Fruit fly (Drosophila melanogaster) whole organism, embryonic: ENCODE data around the gene Cyp1.
A peak's percentile ranks its signal among the peaks of the same experiment; 100 is the strongest.

Experiments used
- Aef1 ChIP-seq: fragments of 200-800 bp; sonication (Bioruptor generic); IDR thresholded peaks from 3 replicates; pipeline ENCODE4 v1.3.6; 2022; ENCODE audit warnings: missing biosample characterization, missing genetic modification characterization
- Bdp1 ChIP-seq: fragments of 200-800 bp; sonication (Bioruptor generic); optimal IDR thresholded peaks from 3 replicates; lab custom pipeline; 2016; ENCODE audit warnings: missing biosample characterization, missing genetic modification characterization
- CG10654 ChIP-seq: fragments of 200-800 bp; sonication (Bioruptor generic); optimal IDR thresholded peaks from 2 replicates; lab custom pipeline; 2016; ENCODE audit warnings: missing biosample characterization, missing genetic modification characterization
- CG12942 ChIP-seq: fragments of 200-800 bp; sonication (Bioruptor generic); optimal IDR thresholded peaks from 3 replicates; lab custom pipeline; 2016; ENCODE audit warnings: missing biosample characterization, missing genetic modification characterization
- CG13775 ChIP-seq: fragments of 200-800 bp; sonication (Bioruptor generic); optimal IDR thresholded peaks from 3 replicates; lab custom pipeline; 2017; ENCODE audit warnings: missing biosample characterization, mild to moderate bottlenecking, missing genetic modification characterization
- CG14667 ChIP-seq: fragments of 200-800 bp; sonication (Bioruptor generic); IDR thresholded peaks from 2 replicates; pipeline ENCODE4 v1.3.6; 2022; ENCODE audit warnings: missing biosample characterization, missing genetic modification characterization
- CG16813 ChIP-seq: fragments of 200-800 bp; sonication (Bioruptor generic); IDR thresholded peaks from 3 replicates; pipeline ENCODE4 v1.3.6; 2022; ENCODE audit warnings: missing biosample characterization, missing genetic modification characterization; ENCODE audit not compliant: partially characterized antibody
- CG17186 ChIP-seq: fragments of 200-800 bp; sonication (Bioruptor generic); optimal IDR thresholded peaks from 3 replicates; lab custom pipeline; 2017; ENCODE audit warnings: missing biosample characterization, missing genetic modification reagents, missing genetic modification characterization
- CG17829 ChIP-seq: fragments of 200-800 bp; optimal IDR thresholded peaks from 2 replicates; lab custom pipeline; 2019; ENCODE audit warnings: missing biosample characterization, mild to moderate bottlenecking, missing genetic modification characterization, moderate library complexity
- CG2199 ChIP-seq: fragments of 200-800 bp; sonication (Bioruptor generic); IDR thresholded peaks from 3 replicates; pipeline ENCODE4 v1.3.6; 2022; ENCODE audit warnings: missing biosample characterization, missing genetic modification characterization
- CG3065 ChIP-seq: fragments of 200-800 bp; sonication (Bioruptor generic); optimal IDR thresholded peaks from 2 replicates; lab custom pipeline; 2016; ENCODE audit warnings: missing biosample characterization, missing genetic modification characterization
- CG34422 ChIP-seq: fragments of 200-800 bp; sonication (Bioruptor generic); IDR thresholded peaks from 3 replicates; pipeline ENCODE4 v1.3.6; 2022; ENCODE audit warnings: missing biosample characterization, missing genetic modification characterization
- CG42726 ChIP-seq: fragments of 200-800 bp; sonication (Bioruptor generic); IDR thresholded peaks from 2 replicates; pipeline ENCODE4 v1.3.6; 2022; ENCODE audit warnings: missing biosample characterization, missing genetic modification characterization; ENCODE audit not compliant: partially characterized antibody
- CG5953 ChIP-seq: fragments of 200-800 bp; sonication (Bioruptor generic); IDR thresholded peaks from 2 replicates; pipeline ENCODE4 v1.3.6; 2022; ENCODE audit warnings: missing biosample characterization, missing genetic modification characterization
- CG7839 ChIP-seq: fragments of 200-800 bp; sonication (Bioruptor generic); optimal IDR thresholded peaks from 3 replicates; lab custom pipeline; 2018; ENCODE audit warnings: missing biosample characterization, mild to moderate bottlenecking, missing genetic modification characterization, moderate library complexity
- CG8765 ChIP-seq: fragments of 200-800 bp; sonication (Bioruptor generic); IDR thresholded peaks from 2 replicates; pipeline ENCODE4 v1.3.6; 2022; ENCODE audit warnings: missing biosample characterization, missing genetic modification characterization
- CHES-1-like ChIP-seq: fragments of 200-800 bp; sonication (Bioruptor generic); optimal IDR thresholded peaks from 2 replicates; lab custom pipeline; 2016; ENCODE audit warnings: missing biosample characterization, missing genetic modification characterization
- Dad ChIP-seq: fragments of 200-800 bp; sonication (Bioruptor generic); optimal IDR thresholded peaks from 3 replicates; lab custom pipeline; 2016; ENCODE audit warnings: missing biosample characterization, missing genetic modification characterization
- Dll ChIP-seq: fragments of 200-800 bp; sonication (Bioruptor generic); IDR thresholded peaks from 4 replicates; pipeline ENCODE4 v1.3.6; 2022; ENCODE audit warnings: missing biosample characterization, missing genetic modification characterization; ENCODE audit not compliant: partially characterized antibody
- Dref ChIP-seq: fragments of 200-800 bp; sonication (Bioruptor generic); IDR thresholded peaks from 2 replicates; pipeline ENCODE4 v1.3.6; 2022; ENCODE audit warnings: missing biosample characterization, missing genetic modification characterization
- E2f2 ChIP-seq: fragments of 200-800 bp; sonication (Bioruptor generic); IDR thresholded peaks from 2 replicates; pipeline ENCODE4 v1.3.6; 2022; ENCODE audit warnings: missing biosample characterization, missing genetic modification characterization
- Gsc ChIP-seq: fragments of 200-800 bp; sonication (Bioruptor generic); IDR thresholded peaks from 2 replicates; pipeline ENCODE4 v1.3.6; 2022; ENCODE audit warnings: missing biosample characterization, missing genetic modification characterization
- Hand ChIP-seq: fragments of 200-800 bp; sonication (Bioruptor generic); optimal IDR thresholded peaks from 2 replicates; lab custom pipeline; 2017; ENCODE audit warnings: mild to moderate bottlenecking, missing biosample characterization, missing genetic modification reagents, missing genetic modification characterization
- Hr39 ChIP-seq: fragments of >200 bp; optimal IDR thresholded peaks from 2 replicates; lab custom pipeline; 2017
- MBD-R2 ChIP-seq: fragments of 200-800 bp; sonication (Bioruptor generic); IDR thresholded peaks from 2 replicates; pipeline ENCODE4 v1.3.6; 2022; ENCODE audit warnings: missing biosample characterization, missing genetic modification characterization
- Med ChIP-seq: fragments of 200-800 bp; sonication (Bioruptor generic); peaks from one replicate; lab custom pipeline; 2016; ENCODE audit warnings: missing biosample characterization, missing genetic modification characterization, mild to moderate bottlenecking, inconsistent platforms, moderate library complexity
- NFAT ChIP-seq: fragments of 200-800 bp; sonication (Bioruptor generic); IDR thresholded peaks from 2 replicates; pipeline ENCODE4 v1.3.6; 2022; ENCODE audit warnings: missing biosample characterization, missing genetic modification characterization
- Oaz ChIP-seq: fragments of 200-800 bp; sonication (Bioruptor generic); IDR thresholded peaks from 2 replicates; pipeline ENCODE4 v1.3.6; 2022; ENCODE audit warnings: missing biosample characterization, missing genetic modification characterization
- Pdp1 ChIP-seq, 2 experiments: fragments of 200-800 bp; sonication (Bioruptor generic); optimal IDR thresholded peaks; 3 replicates each; lab custom pipeline; 2016; ENCODE audit warnings: missing biosample characterization in 2 of 2, missing genetic modification characterization in 2 of 2, mild to moderate bottlenecking in 1 of 2, moderate library complexity in 1 of 2
- Sry-δ ChIP-seq: fragments of 200-800 bp; sonication (Bioruptor generic); optimal IDR thresholded peaks from 2 replicates; lab custom pipeline; 2016; ENCODE audit warnings: missing biosample characterization, missing genetic modification characterization
- Stat92E ChIP-seq, 3 experiments: fragments of >200 bp in 2 of 3; fragments of 200-800 bp in 1 of 3; sonication (Bioruptor generic) in 1 of 3; optimal IDR thresholded peaks; 2 replicates each; lab custom pipeline; 2017 to 2019; ENCODE audit warnings: missing biosample characterization in 3 of 3, missing genetic modification characterization in 3 of 3, mild to moderate bottlenecking in 1 of 3, moderate library complexity in 1 of 3
- Trl ChIP-seq, 3 experiments: fragments of >200 bp in 2 of 3; fragments of 200-800 bp in 1 of 3; sonication (Bioruptor generic) in 1 of 3; optimal IDR thresholded peaks; 2 replicates in 1 of 3; 3 replicates in 2 of 3; lab custom pipeline; 2016 to 2017; ENCODE audit warnings: missing biosample characterization in 1 of 3, missing genetic modification characterization in 1 of 3
- aop ChIP-seq: fragments of 200-800 bp; sonication (Bioruptor generic); IDR thresholded peaks from 2 replicates; pipeline ENCODE4 v1.3.6; 2022; ENCODE audit warnings: missing biosample characterization, missing genetic modification characterization
- cad ChIP-seq: fragments of >200 bp; optimal IDR thresholded peaks from 2 replicates; lab custom pipeline; 2017; ENCODE audit warnings: missing biosample characterization, missing genetic modification characterization
- cas ChIP-seq: fragments of 200-800 bp; sonication (Bioruptor generic); IDR thresholded peaks from 2 replicates; pipeline ENCODE4 v1.3.6; 2022; ENCODE audit warnings: missing biosample characterization, missing genetic modification characterization
- chinmo ChIP-seq: fragments of 200-800 bp; sonication (Bioruptor generic); IDR thresholded peaks from 4 replicates; pipeline ENCODE4 v1.3.6; 2022; ENCODE audit warnings: missing biosample characterization, missing genetic modification characterization; ENCODE audit not compliant: partially characterized antibody
- ci ChIP-seq: fragments of 200-800 bp; sonication (Bioruptor generic); IDR thresholded peaks from 3 replicates; pipeline ENCODE4 v1.3.6; 2022; ENCODE audit warnings: missing biosample characterization, missing genetic modification characterization
- corto ChIP-seq: fragments of 200-800 bp; sonication (Bioruptor generic); optimal IDR thresholded peaks from 2 replicates; lab custom pipeline; 2016; ENCODE audit warnings: missing biosample characterization, mild to moderate bottlenecking, missing genetic modification characterization, moderate library complexity
- gem ChIP-seq: fragments of 200-800 bp; sonication (Bioruptor generic); optimal IDR thresholded peaks from 2 replicates; lab custom pipeline; 2019; ENCODE audit warnings: missing biosample characterization, mild to moderate bottlenecking, missing genetic modification characterization, moderate library complexity
- inv ChIP-seq: fragments of 200-800 bp; sonication (Bioruptor generic); IDR thresholded peaks from 2 replicates; pipeline ENCODE4 v1.3.6; 2022; ENCODE audit warnings: missing biosample characterization, missing genetic modification characterization; ENCODE audit not compliant: partially characterized antibody
- jigr1 ChIP-seq: fragments of 200-800 bp; sonication (Bioruptor generic); IDR thresholded peaks from 3 replicates; pipeline ENCODE4 v1.3.6; 2022; ENCODE audit warnings: missing biosample characterization, missing genetic modification characterization
- nau ChIP-seq: fragments of 200-800 bp; sonication (Bioruptor generic); optimal IDR thresholded peaks from 3 replicates; lab custom pipeline; 2017; ENCODE audit warnings: missing biosample characterization, mild to moderate bottlenecking, missing genetic modification characterization, missing genetic modification reagents
- nom ChIP-seq: fragments of 200-800 bp; sonication (Bioruptor generic); optimal IDR thresholded peaks from 2 replicates; lab custom pipeline; 2017; ENCODE audit warnings: missing biosample characterization, missing genetic modification characterization, mild to moderate bottlenecking, moderate library complexity, missing genetic modification reagents
- odd ChIP-seq: fragments of 200-800 bp; sonication (Bioruptor generic); optimal IDR thresholded peaks from 2 replicates; lab custom pipeline; 2017; ENCODE audit warnings: missing biosample characterization, mild to moderate bottlenecking, missing genetic modification characterization
- repo ChIP-seq: fragments of 200-800 bp; sonication (Bioruptor generic); optimal IDR thresholded peaks from 2 replicates; lab custom pipeline; 2016; ENCODE audit warnings: missing biosample characterization, missing genetic modification characterization
- salm ChIP-seq: fragments of 200-800 bp; sonication (Bioruptor generic); optimal IDR thresholded peaks from 2 replicates; lab custom pipeline; 2018; ENCODE audit warnings: missing biosample characterization, mild to moderate bottlenecking, missing genetic modification characterization
- sim ChIP-seq: fragments of 200-800 bp; sonication (Bioruptor generic); IDR thresholded peaks from 2 replicates; pipeline ENCODE4 v1.3.6; 2022; ENCODE audit warnings: missing biosample characterization, missing genetic modification characterization
- slou ChIP-seq: fragments of 200-800 bp; sonication (Bioruptor generic); optimal IDR thresholded peaks from 3 replicates; lab custom pipeline; 2016; ENCODE audit warnings: missing biosample characterization, missing genetic modification characterization
- twi ChIP-seq: fragments of 200-800 bp; optimal IDR thresholded peaks from 2 replicates; lab custom pipeline; 2019; ENCODE audit warnings: missing biosample characterization, mild to moderate bottlenecking, missing genetic modification characterization, moderate library complexity
- vnd ChIP-seq: fragments of 200-800 bp; sonication (Bioruptor generic); IDR thresholded peaks from 3 replicates; pipeline ENCODE4 v1.3.6; 2022; ENCODE audit warnings: missing biosample characterization, missing genetic modification characterization; ENCODE audit not compliant: partially characterized antibody
- vvl ChIP-seq: fragments of 200-800 bp; sonication (Bioruptor generic); IDR thresholded peaks from 2 replicates; pipeline ENCODE4 v1.3.6; 2022; ENCODE audit warnings: missing biosample characterization, missing genetic modification characterization

Gene Cyp1

dm6 chrX:16325472-16325871, 5.3 kb upstream of the Cyp1 start, which contains the start of gene CalpC (continued):
- peak; percentile 17 for TF ChIP-seq Sry-δ
- peak; percentile 17; the same call in 1 of the 2 replicates for TF ChIP-seq MBD-R2 (GFP tag; lab: Robert Waterston, UW)
- no peak for TF ChIP-seq CG8765
- TF ChIP-seq CG10654 (GFP tag; lab: Kevin White, UChicago): no peak
- no peak for TF ChIP-seq Bdp1
- TF ChIP-seq Gsc (GFP tag; lab: Robert Waterston, UW): no peak
- TF ChIP-seq CG14667: no peak
- TF ChIP-seq CHES-1-like (GFP tag; lab: Kevin White, UChicago): no peak
- no peak for TF ChIP-seq Oaz (GFP tag; lab: Robert Waterston, UW)
- no peak for TF ChIP-seq Pdp1 (GFP tag; optimal IDR thresholded peaks at IDR 0.05; lab: Kevin White, UChicago)
- peak; percentile 58 for TF ChIP-seq CG17186
- no peak for TF ChIP-seq Dad (GFP tag; lab: Kevin White, UChicago)
- TF ChIP-seq repo (GFP tag; lab: Kevin White, UChicago): no peak
- no peak for TF ChIP-seq NFAT
- no peak for TF ChIP-seq cas (GFP tag; lab: Robert Waterston, UW)
- TF ChIP-seq nom (GFP tag; lab: Kevin White, UChicago): peak; percentile 18
- peak; percentile 34; the same call in 1 of the 4 replicates for TF ChIP-seq Dll
- TF ChIP-seq sim (GFP tag; lab: Robert Waterston, UW): no peak
- 0 out of 2 replicates have a peak, but pooled peaks have one; percentile 15 for TF ChIP-seq vvl (GFP tag; lab: Robert Waterston, UW)

dm6 chrX:16323536-16323935, 3.4 kb upstream of the Cyp1 start:
- no peak for TF ChIP-seq CG7839 (tag; lab: Kevin White, UChicago)
- no peak for TF ChIP-seq CG3065 (GFP tag; lab: Kevin White, UChicago)
- no peak for TF ChIP-seq Trl (optimal IDR thresholded peaks at IDR 0.05; lab: Kevin White, UChicago)
- no peak for TF ChIP-seq Trl (GFP tag; optimal IDR thresholded peaks at IDR 0.05; lab: Kevin White, UChicago)
- no peak for TF ChIP-seq salm (tag; lab: Kevin White, UChicago)
- TF ChIP-seq Hr39 (lab: Kevin White, UChicago): no peak
- no peak for TF ChIP-seq slou (GFP tag; lab: Kevin White, UChicago)
- no peak for TF ChIP-seq gem
- TF ChIP-seq CG2199 (GFP tag; lab: Robert Waterston, UW): no peak
- TF ChIP-seq corto (GFP tag; lab: Kevin White, UChicago): no peak
- TF ChIP-seq Stat92E (GFP tag; optimal IDR thresholded peaks at IDR 0.05; lab: Kevin White, UChicago): no peak
- TF ChIP-seq jigr1: no peak
- TF ChIP-seq Hand (GFP tag; lab: Kevin White, UChicago): no peak
- no peak for TF ChIP-seq aop
- TF ChIP-seq Aef1 (GFP tag; lab: Robert Waterston, UW): no peak
- TF ChIP-seq cad (GFP tag; lab: Kevin White, UChicago): no peak

- no peak; the same call in 2 of the 3 replicates for TF ChIP-seq ci (GFP tag; lab: Robert Waterston, UW)
- TF ChIP-seq CG12942 (GFP tag; lab: Kevin White, UChicago): no peak
- TF ChIP-seq odd: no peak
- peak; percentile 66 for TF ChIP-seq E2f2 (GFP tag; lab: Robert Waterston, UW)
- peak; percentile 66 for TF ChIP-seq inv (GFP tag; lab: Robert Waterston, UW)
- TF ChIP-seq CG42726 (GFP tag; lab: Robert Waterston, UW): peak; percentile 72; the same call in 1 of the 2 replicates
- peak; percentile 92 for TF ChIP-seq Dref
- no peak for TF ChIP-seq CG5953
- no peak for TF ChIP-seq twi (tag; lab: Kevin White, UChicago)
- TF ChIP-seq nau (GFP tag; lab: Kevin White, UChicago): no peak
- peak; percentile 83; the same call in 2 of the 4 replicates for TF ChIP-seq chinmo (GFP tag; lab: Robert Waterston, UW)
- TF ChIP-seq CG13775 (GFP tag; lab: Kevin White, UChicago): no peak
- no peak for TF ChIP-seq CG34422
- TF ChIP-seq vnd (GFP tag; lab: Robert Waterston, UW): peak; percentile 65; the same call in 2 of the 3 replicates
- no peak for TF ChIP-seq CG17829 (tag; lab: Kevin White, UChicago)
- TF ChIP-seq CG16813 (GFP tag; lab: Robert Waterston, UW): peak; percentile 80
- peak; percentile 28 for TF ChIP-seq Med (GFP tag; lab: Kevin White, UChicago)
These were observed 2.9 kb upstream of the Cyp1 start, which contains the start of the genes CG9917 and CG32579 for dm6 chrX:16323063-16323462. TSS of gene CG9917 (minus strand) at chrX:16323231. TSS of gene CG32579 (plus strand) at chrX:16323286.
